Worm (Caenorhabditis elegans): ENCODE results near the gene lat-1.
A peak's percentile ranks its signal among the peaks of the same experiment; 100 is the strongest.

The lat-1 gene

DNA sequence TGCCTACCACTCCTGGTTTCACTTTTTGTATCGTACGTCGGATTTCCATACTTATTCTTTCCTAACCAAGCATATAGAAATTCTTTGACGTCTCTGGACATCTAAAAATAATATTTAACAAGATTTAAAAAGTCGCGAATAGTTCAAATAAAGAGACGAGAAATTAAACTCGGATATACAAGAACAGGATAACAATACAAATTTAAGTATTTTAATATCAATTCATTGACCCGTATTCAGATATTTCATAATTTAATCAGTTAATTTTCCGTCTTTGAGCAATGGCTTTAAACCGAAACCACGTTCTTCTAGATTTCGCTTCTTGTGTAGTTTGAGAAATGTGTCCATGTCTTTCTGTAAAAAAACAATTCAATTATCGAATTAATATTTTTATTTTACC is 13.1 kb upstream of the lat-1 start, which contains the start of gene rha-1 (continued):
- TF ChIP-seq F10E7.11 (tag; optimal IDR thresholded peaks at IDR 0.05) (no peak), K11D2.4 (GFP tag; IDR thresholded peaks at IDR 0.05) (no peak)

DNA sequence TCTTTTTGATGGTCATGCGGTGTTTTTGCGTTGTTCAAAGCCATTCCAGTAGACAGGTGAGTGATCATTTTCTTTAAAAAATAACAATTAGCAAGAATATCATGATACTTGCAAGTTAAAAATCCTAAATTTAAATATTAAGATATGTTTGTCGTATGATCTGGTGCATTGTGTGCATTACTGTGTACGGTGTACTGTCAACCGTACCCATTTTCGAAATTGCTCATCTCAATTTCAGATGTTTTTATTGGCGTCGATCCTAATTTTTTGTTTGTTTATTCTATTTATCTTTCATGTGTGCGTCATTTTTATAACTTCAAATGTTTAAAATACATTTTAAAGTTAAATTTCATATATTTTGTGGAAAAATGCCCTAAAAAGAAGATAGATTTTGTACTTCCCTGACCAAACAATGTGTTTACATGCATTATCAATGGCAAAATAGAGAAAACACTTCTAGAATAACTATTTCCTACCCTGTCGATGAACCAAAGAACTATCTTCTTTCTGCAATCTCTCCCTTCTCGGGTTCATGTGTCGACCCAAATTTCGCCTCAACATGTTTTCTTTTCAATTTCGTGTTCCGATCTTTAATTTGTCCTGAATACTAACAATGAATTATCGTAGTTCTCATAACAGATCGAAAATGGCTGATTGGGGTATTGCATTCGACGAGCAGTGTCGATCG is 12.2 kb upstream of the lat-1 start, which contains the start of the genes T07D4.5 and ddx-19:
Gene T07D4.5, minus strand, starts transcription at position 71 of the 688 bp plus-strand sequence.
Gene ddx-19, plus strand, starts transcription at position 638 of the 688 bp plus-strand sequence.
- peak; percentile 78 for TF ChIP-seq lsl-1 (GFP tag; optimal IDR thresholded peaks at IDR 0.05)
- peak; percentile 17; the same call in 1 of the 2 replicates for TF ChIP-seq F33H1.4 (GFP tag; IDR thresholded peaks at IDR 0.05)
- no peak for TF ChIP-seq ztf-3 (GFP tag; optimal IDR thresholded peaks at IDR 0.05)
- peak; percentile 40 for TF ChIP-seq F23B12.7 (tag; optimal IDR thresholded peaks at IDR 0.05; ENCODE audit: insufficient read depth)
- no peak for TF ChIP-seq B0261.1 (tag; optimal IDR thresholded peaks at IDR 0.05)
- peak; percentile 51; the same call in 1 of the 2 replicates for TF ChIP-seq madf-6 (GFP tag; IDR thresholded peaks at IDR 0.05)
- TF ChIP-seq snpc-1.3 (tag; optimal IDR thresholded peaks at IDR 0.05; ENCODE audit: insufficient read depth), result peak; percentile 45
- no peak for TF ChIP-seq akir-1 (GFP tag; optimal IDR thresholded peaks at IDR 0.05)

DNA sequence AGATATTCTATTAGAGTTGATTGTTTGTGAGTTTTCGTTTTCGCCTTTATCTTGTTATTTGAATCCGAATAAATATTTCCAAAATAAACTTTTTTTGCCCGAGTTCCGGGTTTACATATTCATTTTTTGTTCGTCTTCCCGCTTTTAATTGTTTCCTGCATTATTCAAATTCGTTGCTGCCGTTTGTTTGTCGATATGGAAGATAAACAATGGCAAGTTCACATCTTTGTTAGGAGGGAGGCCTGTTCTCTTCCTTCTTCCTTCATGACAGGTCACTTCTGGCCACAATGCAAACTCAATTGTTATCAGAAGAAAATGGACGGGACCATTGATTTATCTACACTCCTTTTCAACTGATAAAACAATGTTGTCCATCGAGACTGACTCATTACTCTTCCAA is 7.1 kb upstream of the lat-1 start:
- TF ChIP-seq madf-3 (GFP tag; IDR thresholded peaks at IDR 0.05) (0 out of 2 replicates have a peak, but pooled peaks have one; percentile 50), repo-1 (tag; optimal IDR thresholded peaks at IDR 0.05) (no peak), madf-6 (GFP tag; IDR thresholded peaks at IDR 0.05) (peak; percentile 18; the same call in 1 of the 2 replicates), lin-35 (GFP tag; optimal IDR thresholded peaks at IDR 0.05) (no peak)

DNA sequence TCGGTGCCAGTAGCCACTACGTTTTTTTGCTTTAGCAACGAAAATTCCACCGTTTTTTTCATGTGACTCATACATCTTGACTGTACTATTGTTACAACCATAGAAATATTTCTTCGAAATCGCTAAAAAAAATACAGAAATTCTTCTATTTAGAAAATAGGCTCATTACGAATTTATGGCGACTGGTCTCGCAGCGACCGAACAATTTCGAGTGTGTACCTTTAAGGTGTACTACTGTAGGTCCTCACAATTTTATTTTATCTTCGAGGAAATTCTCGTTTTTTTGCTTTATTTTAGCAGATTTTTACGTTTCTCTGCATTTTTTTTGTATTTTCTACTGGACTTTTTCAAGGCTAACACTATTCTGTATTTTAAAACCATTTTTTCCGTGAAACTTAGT is 6.6 kb upstream of the lat-1 start:
- peak; percentile 8; the same call in 1 of the 2 replicates for TF ChIP-seq hmg-1.2 (GFP tag; IDR thresholded peaks at IDR 0.05)
- no peak for TF ChIP-seq F10E7.11 (tag; optimal IDR thresholded peaks at IDR 0.05)
- no peak for TF ChIP-seq him-1 (tag; optimal IDR thresholded peaks at IDR 0.05)
- TF ChIP-seq dox-1 (GFP tag; IDR thresholded peaks at IDR 0.05), result peak; percentile 40; the same call in 1 of the 2 replicates
- TF ChIP-seq lsl-1 (GFP tag; optimal IDR thresholded peaks at IDR 0.05), result peak; percentile 97
- no peak for TF ChIP-seq dpff-1 (tag; optimal IDR thresholded peaks at IDR 0.05)
- peak; percentile 56; the same call in 1 of the 2 replicates for TF ChIP-seq D2030.7 (GFP tag; IDR thresholded peaks at IDR 0.05)
- TF ChIP-seq ccch-3 (GFP tag; optimal IDR thresholded peaks at IDR 0.05), result no peak
- peak; percentile 94 for TF ChIP-seq madf-6 (GFP tag; IDR thresholded peaks at IDR 0.05)
- no peak for TF ChIP-seq snpc-4 (GFP tag; optimal IDR thresholded peaks at IDR 0.05)
- TF ChIP-seq snpc-4 (tag; optimal IDR thresholded peaks at IDR 0.05), result peak in 1 of 4 experiments; percentile 7
- no peak for TF ChIP-seq dpl-1 (GFP tag; optimal IDR thresholded peaks at IDR 0.05)
- TF ChIP-seq snpc-1.3 (tag; optimal IDR thresholded peaks at IDR 0.05; ENCODE audit: insufficient read depth), result peak; percentile 17
- TF ChIP-seq F49E8.2 (tag; optimal IDR thresholded peaks at IDR 0.05; ENCODE audit: insufficient read depth), result peak; percentile 29
- no peak for TF ChIP-seq hsf-1 (GFP tag; IDR thresholded peaks at IDR 0.05)
- peak; percentile 19; the same call in 1 of the 2 replicates for TF ChIP-seq mcd-1 (GFP tag; IDR thresholded peaks at IDR 0.05)
- TF ChIP-seq xnd-1 (tag; optimal IDR thresholded peaks at IDR 0.05), result peak; percentile 92
- TF ChIP-seq F23B12.7 (tag; optimal IDR thresholded peaks at IDR 0.05; ENCODE audit: insufficient read depth), result peak; percentile 6
- TF ChIP-seq lin-54 (GFP tag; optimal IDR thresholded peaks at IDR 0.05), result peak; percentile 45
- TF ChIP-seq egrh-3 (GFP tag; IDR thresholded peaks at IDR 0.05), result no peak
- peak; percentile 0 for TF ChIP-seq efl-1 (GFP tag; optimal IDR thresholded peaks at IDR 0.05)
- TF ChIP-seq lsy-27 (tag; optimal IDR thresholded peaks at IDR 0.05; ENCODE audit: borderline replicate concordance, insufficient read depth), result no peak
- peak; percentile 87 for TF ChIP-seq madf-8 (GFP tag; conservative IDR thresholded peaks at IDR 0.05)
- peak; percentile 5 for TF ChIP-seq tbp1 (GFP tag; optimal IDR thresholded peaks at IDR 0.05)
- TF ChIP-seq F33H1.4 (GFP tag; IDR thresholded peaks at IDR 0.05), result peak; percentile 96

Measured in whole organism, young adult.